Fruit fly (Drosophila melanogaster): Measurements from ENCODE around the gene CG4238.

DNA sequence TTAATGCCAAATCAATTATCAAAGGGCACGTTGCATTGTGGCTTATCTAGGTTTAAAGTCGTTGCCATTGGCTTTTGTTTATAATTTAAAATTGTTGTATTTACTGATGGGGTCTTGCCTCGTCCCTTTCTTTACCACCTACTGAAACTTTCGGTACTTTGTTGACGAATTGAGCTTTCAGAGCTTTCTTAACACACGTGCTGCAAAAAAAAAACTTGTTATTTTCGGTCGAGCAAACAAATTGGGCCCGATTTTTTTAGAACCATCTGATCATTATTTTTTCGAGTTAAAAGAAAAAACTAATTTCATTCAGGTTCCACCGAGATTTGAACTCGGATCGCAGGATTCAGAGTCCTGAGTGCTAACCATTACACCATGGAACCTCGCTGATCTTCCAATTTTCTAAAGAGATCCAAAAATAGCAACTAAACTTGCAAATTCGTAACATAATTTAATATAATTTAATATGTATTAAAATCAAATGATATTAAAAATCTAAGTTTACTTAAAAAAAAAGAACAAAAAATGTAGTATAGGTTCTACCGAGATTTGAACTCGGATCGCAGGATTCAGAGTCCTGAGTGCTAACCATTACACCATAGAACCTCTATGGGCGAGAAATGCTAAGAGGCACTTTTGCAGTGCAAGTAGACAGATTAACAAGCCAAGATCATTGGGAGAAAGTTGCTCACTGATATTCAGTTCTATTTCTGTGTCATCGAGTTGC is 839 bp downstream of the CG4238 start:
- TF ChIP-seq h (optimal IDR thresholded peaks at IDR 0.05) (no peak), psq (optimal IDR thresholded peaks at IDR 0.05) (no peak), Sin3A (optimal IDR thresholded peaks at IDR 0.05) (no peak), insv (optimal IDR thresholded peaks at IDR 0.05) (no peak), ttk (optimal IDR thresholded peaks at IDR 0.05) (no peak), Myc (optimal IDR thresholded peaks at IDR 0.05) (no peak)
